Fruit fly (Drosophila melanogaster) whole organism, embryonic: ENCODE measurements around the gene CG11279.

Experiments
- CG11723 ChIP-seq: fragments of 200-800 bp; sonication (Bioruptor generic); optimal IDR thresholded peaks from 2 replicates; lab custom pipeline; 2017; ENCODE audit warnings: missing biosample characterization, mild to moderate bottlenecking, missing genetic modification characterization
- CG12155 ChIP-seq: fragments of 200-800 bp; sonication (Bioruptor generic); optimal IDR thresholded peaks from 3 replicates; lab custom pipeline; 2016; ENCODE audit warnings: missing biosample characterization, missing genetic modification characterization
- CG1233 ChIP-seq: fragments of 200-800 bp; sonication (Bioruptor generic); optimal IDR thresholded peaks from 4 replicates; lab custom pipeline; 2018; ENCODE audit warnings: missing biosample characterization, mild to moderate bottlenecking, missing genetic modification characterization
- CG14441 ChIP-seq: fragments of 200-800 bp; sonication (Bioruptor generic); IDR thresholded peaks from 2 replicates; pipeline ENCODE4 v1.3.6; 2022; ENCODE audit warnings: missing biosample characterization, missing genetic modification characterization
- CG14710 ChIP-seq: fragments of 200-800 bp; sonication (Bioruptor generic); optimal IDR thresholded peaks from 3 replicates; lab custom pipeline; 2019; ENCODE audit warnings: missing biosample characterization, mild to moderate bottlenecking, missing genetic modification characterization, moderate library complexity
- CG1529 ChIP-seq: fragments of 200-800 bp; sonication (Bioruptor generic); optimal IDR thresholded peaks from 3 replicates; lab custom pipeline; 2018; ENCODE audit warnings: missing biosample characterization, missing genetic modification characterization
- CG16779 ChIP-seq: fragments of 200-800 bp; sonication (Bioruptor generic); IDR thresholded peaks from 2 replicates; pipeline ENCODE4 v1.3.6; 2022; ENCODE audit warnings: missing biosample characterization, missing genetic modification characterization
- CG18599 ChIP-seq: fragments of 200-800 bp; sonication (Bioruptor generic); optimal IDR thresholded peaks from 3 replicates; lab custom pipeline; 2017; ENCODE audit warnings: missing biosample characterization, missing genetic modification characterization, mild to moderate bottlenecking, moderate library complexity, missing genetic modification reagents
- CG18619 ChIP-seq: fragments of 200-800 bp; sonication (Bioruptor generic); optimal IDR thresholded peaks from 3 replicates; lab custom pipeline; 2017; ENCODE audit warnings: missing biosample characterization, mild to moderate bottlenecking, missing genetic modification characterization
- CG2116 ChIP-seq: fragments of 200-800 bp; sonication (Bioruptor generic); optimal IDR thresholded peaks from 3 replicates; lab custom pipeline; 2018; ENCODE audit warnings: missing biosample characterization, mild to moderate bottlenecking, missing genetic modification characterization
- CG2678 ChIP-seq: fragments of 200-800 bp; sonication (Bioruptor generic); optimal IDR thresholded peaks from 3 replicates; lab custom pipeline; 2019; ENCODE audit warnings: missing biosample characterization, mild to moderate bottlenecking, missing genetic modification characterization, moderate library complexity
- CG3847 ChIP-seq: fragments of 200-800 bp; sonication (Bioruptor generic); IDR thresholded peaks from 2 replicates; pipeline ENCODE4 v1.3.6; 2022; ENCODE audit warnings: missing biosample characterization, missing genetic modification characterization
- CG4707 ChIP-seq: fragments of 200-800 bp; sonication (Bioruptor generic); optimal IDR thresholded peaks from 2 replicates; lab custom pipeline; 2018; ENCODE audit warnings: missing biosample characterization, mild to moderate bottlenecking, missing genetic modification characterization, moderate library complexity
- CG6683 ChIP-seq: fragments of 200-800 bp; sonication (Bioruptor generic); optimal IDR thresholded peaks from 2 replicates; lab custom pipeline; 2017; ENCODE audit warnings: missing biosample characterization, mild to moderate bottlenecking, missing genetic modification characterization, missing genetic modification reagents
- CG6765 ChIP-seq: fragments of 200-800 bp; sonication (Bioruptor generic); optimal IDR thresholded peaks from 3 replicates; lab custom pipeline; 2017; ENCODE audit warnings: missing biosample characterization, mild to moderate bottlenecking, missing genetic modification characterization
- CG7357 ChIP-seq: fragments of 200-800 bp; sonication (Bioruptor generic); IDR thresholded peaks from 3 replicates; pipeline ENCODE4 v1.3.6; 2022; ENCODE audit warnings: missing biosample characterization, missing genetic modification characterization
- CG8281 ChIP-seq: fragments of 200-800 bp; sonication (Bioruptor generic); optimal IDR thresholded peaks from 2 replicates; lab custom pipeline; 2018; ENCODE audit warnings: missing biosample characterization, mild to moderate bottlenecking, missing genetic modification characterization, moderate library complexity
- CG9932 ChIP-seq: fragments of 200-800 bp; sonication (Bioruptor generic); IDR thresholded peaks from 2 replicates; pipeline ENCODE4 v1.3.6; 2022; ENCODE audit warnings: missing biosample characterization, missing genetic modification characterization
- CkIIα-i1 ChIP-seq: fragments of 200-800 bp; sonication (Bioruptor generic); IDR thresholded peaks from 2 replicates; pipeline ENCODE4 v1.3.6; 2022; ENCODE audit warnings: missing biosample characterization, missing genetic modification characterization
- Dip3 ChIP-seq: fragments of 200-800 bp; sonication (Bioruptor generic); optimal IDR thresholded peaks from 3 replicates; lab custom pipeline; 2016; ENCODE audit warnings: missing biosample characterization, missing genetic modification characterization
- Gsc ChIP-seq: fragments of 200-800 bp; sonication (Bioruptor generic); IDR thresholded peaks from 2 replicates; pipeline ENCODE4 v1.3.6; 2022; ENCODE audit warnings: missing biosample characterization, missing genetic modification characterization
- HHEX ChIP-seq: fragments of 200-800 bp; sonication (Bioruptor generic); optimal IDR thresholded peaks from 3 replicates; lab custom pipeline; 2017; ENCODE audit warnings: missing biosample characterization, mild to moderate bottlenecking, missing genetic modification characterization, missing genetic modification reagents
- HLH3B ChIP-seq: fragments of 200-800 bp; sonication (Bioruptor generic); IDR thresholded peaks from 2 replicates; pipeline ENCODE4 v1.3.6; 2022; ENCODE audit warnings: missing biosample characterization, missing genetic modification characterization
- MTF-1 ChIP-seq: fragments of 200-800 bp; sonication (Bioruptor generic); optimal IDR thresholded peaks from 2 replicates; lab custom pipeline; 2018; ENCODE audit warnings: missing biosample characterization, mild to moderate bottlenecking, missing genetic modification characterization, borderline replicate concordance
- Nf-YC ChIP-seq: fragments of 200-800 bp; optimal IDR thresholded peaks from 3 replicates; lab custom pipeline; 2019; ENCODE audit warnings: missing biosample characterization, mild to moderate bottlenecking, missing genetic modification characterization, moderate library complexity
- Poxn ChIP-seq: fragments of 200-800 bp; sonication (Bioruptor generic); IDR thresholded peaks from 2 replicates; pipeline ENCODE4 v1.3.6; 2022; ENCODE audit warnings: missing biosample characterization, missing genetic modification characterization
- Ptx1 ChIP-seq: fragments of 200-800 bp; sonication (Bioruptor generic); IDR thresholded peaks from 2 replicates; pipeline ENCODE4 v1.3.6; 2022; ENCODE audit warnings: missing biosample characterization, missing genetic modification characterization
- Rx ChIP-seq: fragments of 200-800 bp; sonication (Bioruptor generic); IDR thresholded peaks from 2 replicates; pipeline ENCODE4 v1.3.6; 2022; ENCODE audit warnings: missing biosample characterization, missing genetic modification characterization
- Sox100B ChIP-seq: fragments of 200-800 bp; sonication (Bioruptor generic); optimal IDR thresholded peaks from 3 replicates; lab custom pipeline; 2018; ENCODE audit warnings: missing biosample characterization, mild to moderate bottlenecking, missing genetic modification characterization
- Tbp ChIP-seq: fragments of >200 bp; optimal IDR thresholded peaks from 2 replicates; lab custom pipeline; 2018; ENCODE audit warnings: missing biosample characterization, missing genetic modification characterization
- amos ChIP-seq: fragments of 200-800 bp; sonication (Bioruptor generic); IDR thresholded peaks from 2 replicates; pipeline ENCODE4 v1.3.6; 2022; ENCODE audit warnings: missing biosample characterization, missing genetic modification characterization; ENCODE audit not compliant: partially characterized antibody
- ara ChIP-seq: fragments of 200-800 bp; sonication (Bioruptor generic); IDR thresholded peaks from 2 replicates; pipeline ENCODE4 v1.3.6; 2022; ENCODE audit warnings: missing biosample characterization, missing genetic modification characterization
- ato ChIP-seq: fragments of 200-800 bp; sonication (Bioruptor generic); IDR thresholded peaks from 2 replicates; pipeline ENCODE4 v1.3.6; 2022; ENCODE audit warnings: missing biosample characterization, missing genetic modification characterization; ENCODE audit not compliant: partially characterized antibody
- caup ChIP-seq: fragments of 200-800 bp; sonication (Bioruptor generic); optimal IDR thresholded peaks from 3 replicates; lab custom pipeline; 2017; ENCODE audit warnings: missing biosample characterization, mild to moderate bottlenecking, missing genetic modification characterization, moderate library complexity; ENCODE audit not compliant: severe bottlenecking
- dimm ChIP-seq: fragments of 200-800 bp; sonication (Bioruptor generic); IDR thresholded peaks from 2 replicates; pipeline ENCODE4 v1.3.6; 2022; ENCODE audit warnings: missing biosample characterization, missing genetic modification characterization
- eve ChIP-seq, 2 experiments: fragments of >200 bp; optimal IDR thresholded peaks; 2 replicates each; lab custom pipeline; 2017; ENCODE audit warnings: missing biosample characterization in 2 of 2, missing genetic modification characterization in 2 of 2
- exex ChIP-seq: fragments of 200-800 bp; sonication (Bioruptor generic); optimal IDR thresholded peaks from 4 replicates; lab custom pipeline; 2018; ENCODE audit warnings: missing biosample characterization, mild to moderate bottlenecking, missing genetic modification characterization, moderate library complexity
- gfzf ChIP-seq: fragments of 200-800 bp; sonication (Bioruptor generic); optimal IDR thresholded peaks from 2 replicates; lab custom pipeline; 2016; ENCODE audit warnings: missing biosample characterization, mild to moderate bottlenecking, missing genetic modification characterization, moderate library complexity
- grau ChIP-seq: fragments of 200-800 bp; optimal IDR thresholded peaks from 3 replicates; lab custom pipeline; 2019; ENCODE audit warnings: missing biosample characterization, mild to moderate bottlenecking, missing genetic modification characterization, moderate library complexity
- insv ChIP-seq, 2 experiments: fragments of 200-800 bp; sonication (Bioruptor generic); optimal IDR thresholded peaks; 3 replicates each; lab custom pipeline; 2016 to 2018; ENCODE audit warnings: missing biosample characterization in 2 of 2, missing genetic modification characterization in 2 of 2
- lab ChIP-seq: fragments of 200-800 bp; sonication (Bioruptor generic); optimal IDR thresholded peaks from 3 replicates; lab custom pipeline; 2017; ENCODE audit warnings: missing biosample characterization, missing genetic modification characterization, mild to moderate bottlenecking, moderate library complexity, missing genetic modification reagents
- lbe ChIP-seq: fragments of 200-800 bp; sonication (Bioruptor generic); optimal IDR thresholded peaks from 2 replicates; lab custom pipeline; 2016; ENCODE audit warnings: missing biosample characterization, mild to moderate bottlenecking, missing genetic modification characterization
- mld ChIP-seq: fragments of 200-800 bp; sonication (Bioruptor generic); IDR thresholded peaks from 3 replicates; pipeline ENCODE4 v1.3.6; 2022; ENCODE audit warnings: missing biosample characterization, missing genetic modification characterization; ENCODE audit not compliant: partially characterized antibody
- phol ChIP-seq: fragments of 200-800 bp; sonication (Bioruptor generic); optimal IDR thresholded peaks from 3 replicates; lab custom pipeline; 2018; ENCODE audit warnings: missing biosample characterization, mild to moderate bottlenecking, missing genetic modification characterization, moderate library complexity
- pita ChIP-seq: fragments of 200-800 bp; sonication (Bioruptor generic); optimal IDR thresholded peaks from 2 replicates; lab custom pipeline; 2017; ENCODE audit warnings: missing biosample characterization, mild to moderate bottlenecking, missing genetic modification characterization
- pnt ChIP-seq: fragments of 200-800 bp; sonication (Bioruptor generic); optimal IDR thresholded peaks from 3 replicates; lab custom pipeline; 2016; ENCODE audit warnings: missing biosample characterization, missing genetic modification characterization
- pros ChIP-seq: fragments of 200-800 bp; sonication (Bioruptor generic); optimal IDR thresholded peaks from 3 replicates; lab custom pipeline; 2019; ENCODE audit warnings: missing biosample characterization, mild to moderate bottlenecking, missing genetic modification characterization, moderate library complexity
- sd ChIP-seq: fragments of 200-800 bp; sonication (Bioruptor generic); optimal IDR thresholded peaks from 3 replicates; lab custom pipeline; 2018; ENCODE audit warnings: missing biosample characterization, mild to moderate bottlenecking, missing genetic modification characterization, moderate library complexity
- sens ChIP-seq: fragments of 200-800 bp; sonication (Bioruptor generic); peaks from one replicate; lab custom pipeline; 2016; ENCODE audit warnings: missing biosample characterization, missing genetic modification characterization
- sob ChIP-seq: fragments of 200-800 bp; sonication (Bioruptor generic); IDR thresholded peaks from 2 replicates; pipeline ENCODE4 v1.3.6; 2022; ENCODE audit warnings: missing biosample characterization, missing genetic modification characterization
- twi ChIP-seq: fragments of 200-800 bp; optimal IDR thresholded peaks from 2 replicates; lab custom pipeline; 2019; ENCODE audit warnings: missing biosample characterization, mild to moderate bottlenecking, missing genetic modification characterization, moderate library complexity

CG11279 gene

dm6 chr3L:13006490-13006889, 40.3 kb upstream of the CG11279 start, which contains the start of gene CG11263 (continued):
- TF ChIP-seq ato (peak; percentile 90), twi (no peak), sens (peak; percentile 88), amos (GFP tag; lab: Robert Waterston, UW) (peak; percentile 82), sd (no peak), CG2116 (GFP tag; lab: Kevin White, UChicago) (peak; percentile 59), pita (GFP tag; lab: Kevin White, UChicago) (peak; percentile 52), MTF-1 (GFP tag; lab: Kevin White, UChicago) (no peak), CG14710 (tag; lab: Kevin White, UChicago) (no peak), mld (no peak), Rx (GFP tag; lab: Robert Waterston, UW) (no peak), gfzf (GFP tag; lab: Kevin White, UChicago) (peak; percentile 53), CG4707 (no peak), CG1529 (GFP tag; lab: Kevin White, UChicago) (no peak), caup (GFP tag; lab: Kevin White, UChicago) (no peak), CG16779 (GFP tag; lab: Robert Waterston, UW) (no peak), HHEX (GFP tag; lab: Kevin White, UChicago) (no peak), grau (no peak), CG6765 (no peak), insv (GFP tag; optimal IDR thresholded peaks at IDR 0.05; lab: Kevin White, UChicago) (no peak), HLH3B (GFP tag; lab: Robert Waterston, UW) (no peak), CkIIα-i1 (GFP tag; lab: Robert Waterston, UW) (no peak), CG7357 (GFP tag; lab: Robert Waterston, UW) (no peak), CG18599 (GFP tag; lab: Kevin White, UChicago) (no peak), Tbp (GFP tag; lab: Kevin White, UChicago) (no peak), ara (GFP tag; lab: Robert Waterston, UW) (no peak), CG1233 (GFP tag; lab: Kevin White, UChicago) (no peak), CG9932 (GFP tag; lab: Robert Waterston, UW) (peak; percentile 67; the same call in 1 of the 2 replicates), phol (tag; lab: Kevin White, UChicago) (peak; percentile 56), Ptx1 (GFP tag; lab: Robert Waterston, UW) (peak; percentile 53; the same call in 1 of the 2 replicates), CG2678 (no peak), lbe (GFP tag; lab: Kevin White, UChicago) (no peak), CG6683 (GFP tag; lab: Kevin White, UChicago) (peak; percentile 1), dimm (GFP tag; lab: Robert Waterston, UW) (no peak), CG18619 (GFP tag; lab: Kevin White, UChicago) (no peak), CG12155 (GFP tag; lab: Kevin White, UChicago) (peak; percentile 37), CG14441 (GFP tag; lab: Robert Waterston, UW) (0 out of 2 replicates have a peak, but pooled peaks have one; percentile 26), pnt (GFP tag; lab: Kevin White, UChicago) (peak; percentile 12), eve (GFP tag; optimal IDR thresholded peaks at IDR 0.05; lab: Kevin White, UChicago) (peak in 1 of 2 experiments; percentile 23), exex (tag; lab: Kevin White, UChicago) (no peak), lab (GFP tag; lab: Kevin White, UChicago) (no peak), sob (GFP tag; lab: Robert Waterston, UW) (peak; percentile 57), CG8281 (tag; lab: Kevin White, UChicago) (no peak), Nf-YC (tag; lab: Kevin White, UChicago) (no peak), pros (GFP tag; lab: Kevin White, UChicago) (no peak), Sox100B (GFP tag; lab: Kevin White, UChicago) (no peak), Gsc (GFP tag; lab: Robert Waterston, UW) (no peak), CG11723 (GFP tag; lab: Kevin White, UChicago) (no peak), Poxn (no peak), CG3847 (GFP tag; lab: Robert Waterston, UW) (peak; percentile 42), Dip3 (peak; percentile 56)
